Fruit fly (Drosophila melanogaster) whole organism, embryonic: ENCODE data around the gene Dif.

Source experiments
- Bdp1 ChIP-seq: fragments of 200-800 bp; sonication (Bioruptor generic); optimal IDR thresholded peaks from 3 replicates; lab custom pipeline; 2016; ENCODE audit warnings: missing biosample characterization, missing genetic modification characterization
- CG10654 ChIP-seq: fragments of 200-800 bp; sonication (Bioruptor generic); optimal IDR thresholded peaks from 2 replicates; lab custom pipeline; 2016; ENCODE audit warnings: missing biosample characterization, missing genetic modification characterization
- CG12769 ChIP-seq: fragments of 200-800 bp; sonication (Bioruptor generic); optimal IDR thresholded peaks from 2 replicates; lab custom pipeline; 2019; ENCODE audit warnings: missing biosample characterization, mild to moderate bottlenecking, missing genetic modification characterization, moderate library complexity
- CG16813 ChIP-seq: fragments of 200-800 bp; sonication (Bioruptor generic); IDR thresholded peaks from 3 replicates; pipeline ENCODE4 v1.3.6; 2022; ENCODE audit warnings: missing biosample characterization, missing genetic modification characterization; ENCODE audit not compliant: partially characterized antibody
- CG17186 ChIP-seq: fragments of 200-800 bp; sonication (Bioruptor generic); optimal IDR thresholded peaks from 3 replicates; lab custom pipeline; 2017; ENCODE audit warnings: missing biosample characterization, missing genetic modification reagents, missing genetic modification characterization
- CG17328 ChIP-seq: fragments of 200-800 bp; sonication (Bioruptor generic); IDR thresholded peaks from 2 replicates; pipeline ENCODE4 v1.3.6; 2022; ENCODE audit warnings: missing biosample characterization, missing genetic modification characterization
- CG17802 ChIP-seq: fragments of 200-800 bp; sonication (Bioruptor generic); optimal IDR thresholded peaks from 2 replicates; lab custom pipeline; 2018; ENCODE audit warnings: missing biosample characterization, mild to moderate bottlenecking, missing genetic modification characterization, moderate library complexity
- CG17829 ChIP-seq: fragments of 200-800 bp; optimal IDR thresholded peaks from 2 replicates; lab custom pipeline; 2019; ENCODE audit warnings: missing biosample characterization, mild to moderate bottlenecking, missing genetic modification characterization, moderate library complexity
- CG18619 ChIP-seq: fragments of 200-800 bp; sonication (Bioruptor generic); optimal IDR thresholded peaks from 3 replicates; lab custom pipeline; 2017; ENCODE audit warnings: missing biosample characterization, mild to moderate bottlenecking, missing genetic modification characterization
- CG30020 ChIP-seq: fragments of 200-800 bp; optimal IDR thresholded peaks from 2 replicates; lab custom pipeline; 2019; ENCODE audit warnings: missing biosample characterization, mild to moderate bottlenecking, missing genetic modification characterization, moderate library complexity
- CG3065 ChIP-seq: fragments of 200-800 bp; sonication (Bioruptor generic); optimal IDR thresholded peaks from 2 replicates; lab custom pipeline; 2016; ENCODE audit warnings: missing biosample characterization, missing genetic modification characterization
- CG31365 ChIP-seq: fragments of 200-800 bp; sonication (Bioruptor generic); optimal IDR thresholded peaks from 2 replicates; lab custom pipeline; 2018; ENCODE audit warnings: missing biosample characterization, mild to moderate bottlenecking, missing genetic modification characterization
- CG6654 ChIP-seq: fragments of 200-800 bp; sonication (Bioruptor generic); optimal IDR thresholded peaks from 2 replicates; lab custom pipeline; 2017; ENCODE audit warnings: missing biosample characterization, mild to moderate bottlenecking, missing genetic modification characterization
- CG9437 ChIP-seq: fragments of 200-800 bp; sonication (Bioruptor generic); optimal IDR thresholded peaks from 2 replicates; lab custom pipeline; 2018; ENCODE audit warnings: missing biosample characterization, mild to moderate bottlenecking, missing genetic modification characterization
- CkIIα-i1 ChIP-seq: fragments of 200-800 bp; sonication (Bioruptor generic); IDR thresholded peaks from 2 replicates; pipeline ENCODE4 v1.3.6; 2022; ENCODE audit warnings: missing biosample characterization, missing genetic modification characterization
- Ets65A ChIP-seq: fragments of 200-800 bp; sonication (Bioruptor generic); peaks from one replicate; lab custom pipeline; 2016; ENCODE audit warnings: missing biosample characterization, missing genetic modification characterization
- Ets97D ChIP-seq: fragments of 200-800 bp; sonication (Bioruptor generic); optimal IDR thresholded peaks from 3 replicates; lab custom pipeline; 2016; ENCODE audit warnings: missing biosample characterization, missing genetic modification characterization
- GATAe ChIP-seq: fragments of 200-800 bp; sonication (Bioruptor generic); conservative IDR thresholded peaks from 2 replicates; pipeline ENCODE4 v1.3.6; 2022; ENCODE audit warnings: missing biosample characterization, missing genetic modification characterization
- H15 ChIP-seq: fragments of 200-800 bp; sonication (Bioruptor generic); IDR thresholded peaks from 3 replicates; pipeline ENCODE4 v1.3.6; 2022; ENCODE audit warnings: missing biosample characterization, missing genetic modification characterization
- HHEX ChIP-seq: fragments of 200-800 bp; sonication (Bioruptor generic); optimal IDR thresholded peaks from 3 replicates; lab custom pipeline; 2017; ENCODE audit warnings: missing biosample characterization, mild to moderate bottlenecking, missing genetic modification characterization, missing genetic modification reagents
- HLH3B ChIP-seq: fragments of 200-800 bp; sonication (Bioruptor generic); IDR thresholded peaks from 2 replicates; pipeline ENCODE4 v1.3.6; 2022; ENCODE audit warnings: missing biosample characterization, missing genetic modification characterization
- HmgZ ChIP-seq: fragments of 200-800 bp; sonication (Bioruptor generic); optimal IDR thresholded peaks from 2 replicates; lab custom pipeline; 2018; ENCODE audit warnings: missing biosample characterization, mild to moderate bottlenecking, missing genetic modification characterization
- Hr78 ChIP-seq, 2 experiments: fragments of 200-800 bp in 1 of 2; fragments of >200 bp in 1 of 2; sonication (Bioruptor generic) in 1 of 2; optimal IDR thresholded peaks; 2 replicates each; lab custom pipeline; 2017 to 2019; ENCODE audit warnings: missing biosample characterization in 2 of 2, missing genetic modification characterization in 2 of 2, mild to moderate bottlenecking in 1 of 2, moderate library complexity in 1 of 2
- Lpt ChIP-seq: fragments of >200 bp; optimal IDR thresholded peaks from 2 replicates; lab custom pipeline; 2018; ENCODE audit warnings: missing biosample characterization, missing genetic modification characterization
- Oaz ChIP-seq: fragments of 200-800 bp; sonication (Bioruptor generic); IDR thresholded peaks from 2 replicates; pipeline ENCODE4 v1.3.6; 2022; ENCODE audit warnings: missing biosample characterization, missing genetic modification characterization
- Pdp1 ChIP-seq, 2 experiments: fragments of 200-800 bp; sonication (Bioruptor generic); optimal IDR thresholded peaks; 3 replicates each; lab custom pipeline; 2016; ENCODE audit warnings: missing biosample characterization in 2 of 2, missing genetic modification characterization in 2 of 2, mild to moderate bottlenecking in 1 of 2, moderate library complexity in 1 of 2
- YL-1 ChIP-seq: fragments of 200-800 bp; sonication (Bioruptor generic); optimal IDR thresholded peaks from 3 replicates; lab custom pipeline; 2017; ENCODE audit warnings: missing biosample characterization, mild to moderate bottlenecking, missing genetic modification characterization
- ab ChIP-seq: fragments of 200-800 bp; sonication (Bioruptor generic); optimal IDR thresholded peaks from 2 replicates; lab custom pipeline; 2016; ENCODE audit warnings: missing biosample characterization, missing genetic modification characterization
- al ChIP-seq: fragments of 200-800 bp; sonication (Bioruptor generic); IDR thresholded peaks from 2 replicates; pipeline ENCODE4 v1.3.6; 2022; ENCODE audit warnings: missing biosample characterization, missing genetic modification characterization
- bab2 ChIP-seq: fragments of 200-800 bp; sonication (Bioruptor generic); optimal IDR thresholded peaks from 2 replicates; lab custom pipeline; 2016; ENCODE audit warnings: missing biosample characterization, missing genetic modification characterization
- btn ChIP-seq: fragments of 200-800 bp; sonication (Bioruptor generic); optimal IDR thresholded peaks from 2 replicates; lab custom pipeline; 2016; ENCODE audit warnings: missing biosample characterization, missing genetic modification characterization
- dimm ChIP-seq: fragments of 200-800 bp; sonication (Bioruptor generic); IDR thresholded peaks from 2 replicates; pipeline ENCODE4 v1.3.6; 2022; ENCODE audit warnings: missing biosample characterization, missing genetic modification characterization
- dmrt11E ChIP-seq: fragments of 200-800 bp; sonication (Bioruptor generic); optimal IDR thresholded peaks from 3 replicates; lab custom pipeline; 2018; ENCODE audit warnings: missing biosample characterization, mild to moderate bottlenecking, missing genetic modification characterization, moderate library complexity
- dpn ChIP-seq, 2 experiments: fragments of 200-800 bp; sonication (Bioruptor generic); optimal IDR thresholded peaks; 3 replicates each; lab custom pipeline; 2016; ENCODE audit warnings: missing biosample characterization in 2 of 2, missing genetic modification characterization in 2 of 2
- esg ChIP-seq: fragments of 200-800 bp; sonication (Bioruptor generic); conservative IDR thresholded peaks from 2 replicates; pipeline ENCODE4 v1.3.6; 2022; ENCODE audit warnings: missing biosample characterization, missing genetic modification characterization
- ewg ChIP-seq: fragments of 200-800 bp; sonication (Bioruptor generic); optimal IDR thresholded peaks from 3 replicates; lab custom pipeline; 2017; ENCODE audit warnings: mild to moderate bottlenecking, missing biosample characterization, missing genetic modification reagents, missing genetic modification characterization
- kni ChIP-seq: fragments of 200-800 bp; sonication (Bioruptor generic); optimal IDR thresholded peaks from 3 replicates; lab custom pipeline; 2017; ENCODE audit warnings: mild to moderate bottlenecking, missing biosample characterization, missing genetic modification reagents, missing genetic modification characterization
- mam ChIP-seq: fragments of 200-800 bp; sonication (Bioruptor generic); optimal IDR thresholded peaks from 3 replicates; lab custom pipeline; 2016; ENCODE audit warnings: missing biosample characterization, missing genetic modification characterization
- org-1 ChIP-seq: fragments of 200-800 bp; sonication (Bioruptor generic); optimal IDR thresholded peaks from 2 replicates; lab custom pipeline; 2017; ENCODE audit warnings: missing biosample characterization, missing genetic modification characterization
- pho ChIP-seq: fragments of 200-800 bp; sonication (Bioruptor generic); optimal IDR thresholded peaks from 2 replicates; lab custom pipeline; 2016; ENCODE audit warnings: missing biosample characterization, missing genetic modification characterization
- pnt ChIP-seq: fragments of 200-800 bp; sonication (Bioruptor generic); optimal IDR thresholded peaks from 3 replicates; lab custom pipeline; 2016; ENCODE audit warnings: missing biosample characterization, missing genetic modification characterization
- prd ChIP-seq, 3 experiments: fragments of >200 bp in 2 of 3; fragments of 200-800 bp in 1 of 3; sonication (Bioruptor generic) in 1 of 3; optimal IDR thresholded peaks in 2 of 3; IDR thresholded peaks in 1 of 3; 2 replicates in 2 of 3; 3 replicates in 1 of 3; pipeline versions ENCODE4 v1.3.6 to Lab custom; 2017 to 2022; ENCODE audit warnings: missing biosample characterization in 1 of 3, missing genetic modification characterization in 1 of 3
- seq ChIP-seq: fragments of 200-800 bp; sonication (Bioruptor generic); IDR thresholded peaks from 2 replicates; pipeline ENCODE4 v1.3.6; 2022; ENCODE audit warnings: missing biosample characterization, missing genetic modification characterization
- sisA ChIP-seq: fragments of 200-800 bp; sonication (Bioruptor generic); IDR thresholded peaks from 2 replicates; pipeline ENCODE4 v1.3.6; 2022; ENCODE audit warnings: missing biosample characterization, missing genetic modification characterization
- sob ChIP-seq: fragments of 200-800 bp; sonication (Bioruptor generic); IDR thresholded peaks from 2 replicates; pipeline ENCODE4 v1.3.6; 2022; ENCODE audit warnings: missing biosample characterization, missing genetic modification characterization
- sr ChIP-seq: fragments of 200-800 bp; sonication (Bioruptor generic); IDR thresholded peaks from 3 replicates; pipeline ENCODE4 v1.3.6; 2022; ENCODE audit warnings: missing biosample characterization, missing genetic modification characterization
- tup ChIP-seq: fragments of 200-800 bp; sonication (Bioruptor generic); optimal IDR thresholded peaks from 2 replicates; lab custom pipeline; 2016; ENCODE audit warnings: missing biosample characterization, mild to moderate bottlenecking, missing genetic modification characterization, moderate library complexity
- twi ChIP-seq: fragments of 200-800 bp; optimal IDR thresholded peaks from 2 replicates; lab custom pipeline; 2019; ENCODE audit warnings: missing biosample characterization, mild to moderate bottlenecking, missing genetic modification characterization, moderate library complexity

Gene Dif

DNA sequence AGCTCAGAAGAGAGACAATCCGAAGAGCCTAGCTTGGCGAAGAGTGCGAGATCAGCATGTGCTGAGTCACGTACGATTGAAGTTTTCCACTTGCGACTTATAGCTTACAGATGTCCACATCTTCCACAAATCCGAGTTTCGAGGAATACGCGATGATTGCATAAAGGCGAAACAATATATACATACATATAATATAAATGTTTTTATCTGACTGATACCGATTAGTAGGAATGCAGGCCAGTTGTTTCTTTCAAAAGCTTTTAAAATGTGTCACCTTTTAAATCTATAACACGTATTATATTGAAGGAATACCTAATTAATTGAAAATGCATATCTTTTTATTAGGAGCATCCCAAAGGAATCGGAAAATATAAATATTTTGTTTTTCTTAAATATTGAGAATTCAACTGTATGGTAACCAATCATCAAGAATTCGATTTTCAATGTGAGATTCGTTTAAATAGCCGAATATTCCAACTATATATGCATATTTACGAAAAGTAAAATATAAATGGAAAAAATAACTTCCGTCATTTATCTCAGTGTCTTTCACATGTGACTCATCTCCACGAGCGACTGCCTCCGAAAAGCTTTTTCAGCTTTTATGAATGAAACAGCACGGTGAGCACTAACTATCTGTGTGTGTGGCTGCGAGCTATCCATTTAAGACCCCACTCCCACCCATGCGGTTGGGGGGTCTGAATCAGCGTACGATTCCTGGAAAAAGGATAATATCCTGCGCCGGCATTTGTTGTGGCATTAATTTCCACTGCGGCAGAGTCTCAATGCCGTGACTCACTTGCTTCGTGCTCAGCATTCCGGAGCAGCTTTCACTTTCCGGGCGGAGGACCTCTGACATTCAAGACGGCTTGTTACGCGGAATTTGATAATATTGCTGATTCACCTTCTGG is 17.8 kb upstream of the Dif start (continued):
- TF ChIP-seq mam (peak; percentile 33), Ets65A (GFP tag; lab: Kevin White, UChicago) (no peak), btn (GFP tag; lab: Kevin White, UChicago) (no peak), pho (GFP tag; lab: Kevin White, UChicago) (peak; percentile 18), ab (no peak), dmrt11E (tag; lab: Kevin White, UChicago) (no peak), CG6654 (GFP tag; lab: Kevin White, UChicago) (no peak), CG17186 (no peak), HHEX (GFP tag; lab: Kevin White, UChicago) (peak; percentile 26), bab2 (GFP tag; lab: Kevin White, UChicago) (peak; percentile 40), CG30020 (no peak), tup (no peak), HmgZ (peak; percentile 38), Bdp1 (GFP tag; lab: Kevin White, UChicago) (no peak), CG18619 (GFP tag; lab: Kevin White, UChicago) (peak; percentile 68), GATAe (GFP tag; lab: Robert Waterston, UW) (no peak), dimm (no peak), CG12769 (peak; percentile 54), CkIIα-i1 (GFP tag; lab: Robert Waterston, UW) (no peak), pnt (GFP tag; lab: Kevin White, UChicago) (peak; percentile 4), CG3065 (GFP tag; lab: Kevin White, UChicago) (no peak), org-1 (GFP tag; lab: Kevin White, UChicago) (peak; percentile 40), HLH3B (no peak; the same call in 1 of the 2 replicates), Ets97D (GFP tag; lab: Kevin White, UChicago) (no peak), sisA (GFP tag; lab: Robert Waterston, UW) (no peak), CG9437 (GFP tag; lab: Kevin White, UChicago) (peak; percentile 28), CG17802 (tag; lab: Kevin White, UChicago) (no peak), Pdp1 (GFP tag; optimal IDR thresholded peaks at IDR 0.05; lab: Kevin White, UChicago) (peak; percentile 9 to 53), twi (tag; lab: Kevin White, UChicago) (no peak), Oaz (peak; percentile 34), prd (optimal IDR thresholded peaks at IDR 0.05; lab: Kevin White, UChicago) (no peak), prd (GFP tag; IDR thresholded peaks at IDR 0.05; lab: Robert Waterston, UW) (no peak), Lpt (GFP tag; lab: Kevin White, UChicago) (no peak), dpn (GFP tag; optimal IDR thresholded peaks at IDR 0.05; lab: Kevin White, UChicago) (peak; percentile 29 to 45), Hr78 (GFP tag; optimal IDR thresholded peaks at IDR 0.05; lab: Kevin White, UChicago) (no peak), ewg (GFP tag; lab: Kevin White, UChicago) (peak; percentile 28), CG17829 (tag; lab: Kevin White, UChicago) (no peak), esg (GFP tag; lab: Robert Waterston, UW) (0 out of 2 replicates have a peak, but pooled peaks have one; percentile 5), sr (GFP tag; lab: Robert Waterston, UW) (no peak), CG31365 (tag; lab: Kevin White, UChicago) (peak; percentile 7), H15 (GFP tag; lab: Robert Waterston, UW) (0 out of 3 replicates have a peak, but pooled peaks have one; percentile 27), CG16813 (no peak), CG10654 (peak; percentile 32), kni (GFP tag; lab: Kevin White, UChicago) (no peak), YL-1 (no peak), CG17328 (GFP tag; lab: Robert Waterston, UW) (no peak), seq (0 out of 2 replicates have a peak, but pooled peaks have one; percentile 43), al (GFP tag; lab: Robert Waterston, UW) (0 out of 2 replicates have a peak, but pooled peaks have one; percentile 30), sob (GFP tag; lab: Robert Waterston, UW) (peak; percentile 50; the same call in 1 of the 2 replicates)
